Fruit fly (Drosophila melanogaster) whole organism, embryonic: ENCODE data around the gene Papss.

Experiments
- Atf3 ChIP-seq: fragments of 200-800 bp; sonication (Bioruptor generic); optimal IDR thresholded peaks from 3 replicates; lab custom pipeline; 2016; ENCODE audit warnings: missing biosample characterization, missing genetic modification characterization
- Blimp-1 ChIP-seq: fragments of 200-800 bp; sonication (Bioruptor generic); optimal IDR thresholded peaks from 3 replicates; lab custom pipeline; 2018; ENCODE audit warnings: missing biosample characterization, missing genetic modification characterization, mild to moderate bottlenecking, moderate library complexity, missing genetic modification reagents
- BtbVII ChIP-seq: fragments of 200-800 bp; sonication (Bioruptor generic); optimal IDR thresholded peaks from 3 replicates; lab custom pipeline; 2017; ENCODE audit warnings: missing biosample characterization, mild to moderate bottlenecking, missing genetic modification characterization
- C15 ChIP-seq: fragments of 200-800 bp; sonication (Bioruptor generic); IDR thresholded peaks from 3 replicates; pipeline ENCODE4 v1.3.6; 2022; ENCODE audit warnings: missing biosample characterization, missing genetic modification characterization
- CG10366 ChIP-seq: fragments of 200-800 bp; sonication (Bioruptor generic); IDR thresholded peaks from 2 replicates; pipeline ENCODE4 v1.3.6; 2022; ENCODE audit warnings: missing biosample characterization, missing genetic modification characterization
- CG12299 ChIP-seq: fragments of 200-800 bp; sonication (Bioruptor generic); optimal IDR thresholded peaks from 2 replicates; lab custom pipeline; 2018; ENCODE audit warnings: missing biosample characterization, mild to moderate bottlenecking, missing genetic modification characterization
- CG12942 ChIP-seq: fragments of 200-800 bp; sonication (Bioruptor generic); optimal IDR thresholded peaks from 3 replicates; lab custom pipeline; 2016; ENCODE audit warnings: missing biosample characterization, missing genetic modification characterization
- CG14667 ChIP-seq: fragments of 200-800 bp; sonication (Bioruptor generic); IDR thresholded peaks from 2 replicates; pipeline ENCODE4 v1.3.6; 2022; ENCODE audit warnings: missing biosample characterization, missing genetic modification characterization
- CG15514 ChIP-seq: fragments of 200-800 bp; sonication (Bioruptor generic); optimal IDR thresholded peaks from 3 replicates; lab custom pipeline; 2017; ENCODE audit warnings: missing biosample characterization, missing genetic modification characterization, mild to moderate bottlenecking, moderate library complexity, missing genetic modification reagents
- CG15696 ChIP-seq: fragments of 200-800 bp; sonication (Bioruptor generic); optimal IDR thresholded peaks from 2 replicates; lab custom pipeline; 2019; ENCODE audit warnings: missing biosample characterization, mild to moderate bottlenecking, missing genetic modification characterization, moderate library complexity
- CG1647 ChIP-seq: fragments of 200-800 bp; sonication (Bioruptor generic); optimal IDR thresholded peaks from 3 replicates; lab custom pipeline; 2016; ENCODE audit warnings: missing biosample characterization, missing genetic modification characterization
- CG17385 ChIP-seq: fragments of 200-800 bp; sonication (Bioruptor generic); optimal IDR thresholded peaks from 3 replicates; lab custom pipeline; 2018; ENCODE audit warnings: missing biosample characterization, mild to moderate bottlenecking, missing genetic modification characterization
- CG17802 ChIP-seq: fragments of 200-800 bp; sonication (Bioruptor generic); optimal IDR thresholded peaks from 2 replicates; lab custom pipeline; 2018; ENCODE audit warnings: missing biosample characterization, mild to moderate bottlenecking, missing genetic modification characterization, moderate library complexity
- CG18476 ChIP-seq: fragments of 200-800 bp; sonication (Bioruptor generic); optimal IDR thresholded peaks from 2 replicates; lab custom pipeline; 2016; ENCODE audit warnings: missing biosample characterization, mild to moderate bottlenecking, missing genetic modification characterization
- CG2120 ChIP-seq: fragments of 200-800 bp; sonication (Bioruptor generic); optimal IDR thresholded peaks from 3 replicates; lab custom pipeline; 2016; ENCODE audit warnings: missing biosample characterization, missing genetic modification characterization
- CG3065 ChIP-seq: fragments of 200-800 bp; sonication (Bioruptor generic); optimal IDR thresholded peaks from 2 replicates; lab custom pipeline; 2016; ENCODE audit warnings: missing biosample characterization, missing genetic modification characterization
- CG3847 ChIP-seq: fragments of 200-800 bp; sonication (Bioruptor generic); IDR thresholded peaks from 2 replicates; pipeline ENCODE4 v1.3.6; 2022; ENCODE audit warnings: missing biosample characterization, missing genetic modification characterization
- CG4820 ChIP-seq: fragments of 200-800 bp; sonication (Bioruptor generic); optimal IDR thresholded peaks from 3 replicates; lab custom pipeline; 2016; ENCODE audit warnings: missing biosample characterization, missing genetic modification characterization
- CG8944 ChIP-seq: fragments of 200-800 bp; sonication (Bioruptor generic); optimal IDR thresholded peaks from 3 replicates; lab custom pipeline; 2016; ENCODE audit warnings: missing biosample characterization, missing genetic modification characterization
- CG9437 ChIP-seq: fragments of 200-800 bp; sonication (Bioruptor generic); optimal IDR thresholded peaks from 2 replicates; lab custom pipeline; 2018; ENCODE audit warnings: missing biosample characterization, mild to moderate bottlenecking, missing genetic modification characterization
- CHES-1-like ChIP-seq: fragments of 200-800 bp; sonication (Bioruptor generic); optimal IDR thresholded peaks from 2 replicates; lab custom pipeline; 2016; ENCODE audit warnings: missing biosample characterization, missing genetic modification characterization
- CkIIα-i1 ChIP-seq: fragments of 200-800 bp; sonication (Bioruptor generic); IDR thresholded peaks from 2 replicates; pipeline ENCODE4 v1.3.6; 2022; ENCODE audit warnings: missing biosample characterization, missing genetic modification characterization
- E2f2 ChIP-seq: fragments of 200-800 bp; sonication (Bioruptor generic); IDR thresholded peaks from 2 replicates; pipeline ENCODE4 v1.3.6; 2022; ENCODE audit warnings: missing biosample characterization, missing genetic modification characterization
- Ets65A ChIP-seq: fragments of 200-800 bp; sonication (Bioruptor generic); peaks from one replicate; lab custom pipeline; 2016; ENCODE audit warnings: missing biosample characterization, missing genetic modification characterization
- HHEX ChIP-seq: fragments of 200-800 bp; sonication (Bioruptor generic); optimal IDR thresholded peaks from 3 replicates; lab custom pipeline; 2017; ENCODE audit warnings: missing biosample characterization, mild to moderate bottlenecking, missing genetic modification characterization, missing genetic modification reagents
- HLH54F ChIP-seq: fragments of 200-800 bp; sonication (Bioruptor generic); optimal IDR thresholded peaks from 3 replicates; lab custom pipeline; 2016; ENCODE audit warnings: missing biosample characterization, missing genetic modification characterization
- Meics ChIP-seq: fragments of 200-800 bp; sonication (Bioruptor generic); optimal IDR thresholded peaks from 2 replicates; lab custom pipeline; 2017; ENCODE audit warnings: missing biosample characterization, mild to moderate bottlenecking, missing genetic modification characterization
- Trl ChIP-seq, 3 experiments: fragments of >200 bp in 2 of 3; fragments of 200-800 bp in 1 of 3; sonication (Bioruptor generic) in 1 of 3; optimal IDR thresholded peaks; 2 replicates in 1 of 3; 3 replicates in 2 of 3; lab custom pipeline; 2016 to 2017; ENCODE audit warnings: missing biosample characterization in 1 of 3, missing genetic modification characterization in 1 of 3
- Usf ChIP-seq: fragments of 200-800 bp; sonication (Bioruptor generic); optimal IDR thresholded peaks from 2 replicates; lab custom pipeline; 2017; ENCODE audit warnings: missing genotype, missing biosample characterization, missing genetic modification characterization
- Xrp1 ChIP-seq: fragments of 200-800 bp; sonication (Bioruptor generic); IDR thresholded peaks from 2 replicates; pipeline ENCODE4 v1.3.6; 2022; ENCODE audit warnings: missing biosample characterization, missing genetic modification characterization
- ab ChIP-seq: fragments of 200-800 bp; sonication (Bioruptor generic); optimal IDR thresholded peaks from 2 replicates; lab custom pipeline; 2016; ENCODE audit warnings: missing biosample characterization, missing genetic modification characterization
- amos ChIP-seq: fragments of 200-800 bp; sonication (Bioruptor generic); IDR thresholded peaks from 2 replicates; pipeline ENCODE4 v1.3.6; 2022; ENCODE audit warnings: missing biosample characterization, missing genetic modification characterization; ENCODE audit not compliant: partially characterized antibody
- br ChIP-seq: fragments of >200 bp; optimal IDR thresholded peaks from 2 replicates; lab custom pipeline; 2017
- chm ChIP-seq: fragments of 200-800 bp; sonication (Bioruptor generic); IDR thresholded peaks from 2 replicates; pipeline ENCODE4 v1.3.6; 2022; ENCODE audit warnings: missing biosample characterization, missing genetic modification characterization
- ci ChIP-seq: fragments of 200-800 bp; sonication (Bioruptor generic); IDR thresholded peaks from 3 replicates; pipeline ENCODE4 v1.3.6; 2022; ENCODE audit warnings: missing biosample characterization, missing genetic modification characterization
- crp ChIP-seq, 2 experiments: fragments of 200-800 bp; sonication (Bioruptor generic); optimal IDR thresholded peaks; 2 replicates in 1 of 2; 3 replicates in 1 of 2; lab custom pipeline; 2017; ENCODE audit warnings: missing biosample characterization in 2 of 2, missing genetic modification characterization in 2 of 2, mild to moderate bottlenecking in 1 of 2, moderate library complexity in 1 of 2
- dati ChIP-seq: fragments of 200-800 bp; sonication (Bioruptor generic); IDR thresholded peaks from 2 replicates; pipeline ENCODE4 v1.3.6; 2022; ENCODE audit warnings: missing biosample characterization, missing genetic modification characterization
- dpn ChIP-seq, 2 experiments: fragments of 200-800 bp; sonication (Bioruptor generic); optimal IDR thresholded peaks; 3 replicates each; lab custom pipeline; 2016; ENCODE audit warnings: missing biosample characterization in 2 of 2, missing genetic modification characterization in 2 of 2
- esg ChIP-seq: fragments of 200-800 bp; sonication (Bioruptor generic); conservative IDR thresholded peaks from 2 replicates; pipeline ENCODE4 v1.3.6; 2022; ENCODE audit warnings: missing biosample characterization, missing genetic modification characterization
- fd102C ChIP-seq: fragments of 200-800 bp; sonication (Bioruptor generic); optimal IDR thresholded peaks from 2 replicates; lab custom pipeline; 2018; ENCODE audit warnings: missing biosample characterization, mild to moderate bottlenecking, missing genetic modification characterization, moderate library complexity
- grau ChIP-seq: fragments of 200-800 bp; optimal IDR thresholded peaks from 3 replicates; lab custom pipeline; 2019; ENCODE audit warnings: missing biosample characterization, mild to moderate bottlenecking, missing genetic modification characterization, moderate library complexity
- hkb ChIP-seq, 2 experiments: fragments of 200-800 bp in 1 of 2; fragments of >200 bp in 1 of 2; sonication (Bioruptor generic) in 1 of 2; IDR thresholded peaks in 1 of 2; optimal IDR thresholded peaks in 1 of 2; 2 replicates each; pipeline versions ENCODE4 v1.3.6 to Lab custom; 2017 to 2022; ENCODE audit warnings: missing biosample characterization in 1 of 2, missing genetic modification characterization in 1 of 2
- jumu ChIP-seq: fragments of 200-800 bp; sonication (Bioruptor generic); optimal IDR thresholded peaks from 3 replicates; lab custom pipeline; 2016; ENCODE audit warnings: missing biosample characterization, missing genetic modification characterization
- lmd ChIP-seq: fragments of 200-800 bp; sonication (Bioruptor generic); IDR thresholded peaks from 2 replicates; pipeline ENCODE4 v1.3.6; 2022; ENCODE audit warnings: missing biosample characterization, missing genetic modification characterization
- nau ChIP-seq: fragments of 200-800 bp; sonication (Bioruptor generic); optimal IDR thresholded peaks from 3 replicates; lab custom pipeline; 2017; ENCODE audit warnings: missing biosample characterization, mild to moderate bottlenecking, missing genetic modification characterization, missing genetic modification reagents
- pan ChIP-seq, 4 experiments: fragments of >200 bp in 3 of 4; fragments of 200-800 bp in 1 of 4; sonication (Bioruptor generic) in 1 of 4; optimal IDR thresholded peaks in 3 of 4; IDR thresholded peaks in 1 of 4; 2 replicates each; pipeline versions ENCODE4 v1.3.6 to Lab custom; 2017 to 2022; ENCODE audit warnings: missing biosample characterization in 2 of 4, missing genetic modification characterization in 2 of 4, mixed read lengths in 1 of 4
- pzg ChIP-seq: fragments of 200-800 bp; sonication (Bioruptor generic); optimal IDR thresholded peaks from 3 replicates; lab custom pipeline; 2018; ENCODE audit warnings: missing biosample characterization, mild to moderate bottlenecking, missing genetic modification characterization, moderate library complexity
- repo ChIP-seq: fragments of 200-800 bp; sonication (Bioruptor generic); optimal IDR thresholded peaks from 2 replicates; lab custom pipeline; 2016; ENCODE audit warnings: missing biosample characterization, missing genetic modification characterization

The Papss gene

DNA sequence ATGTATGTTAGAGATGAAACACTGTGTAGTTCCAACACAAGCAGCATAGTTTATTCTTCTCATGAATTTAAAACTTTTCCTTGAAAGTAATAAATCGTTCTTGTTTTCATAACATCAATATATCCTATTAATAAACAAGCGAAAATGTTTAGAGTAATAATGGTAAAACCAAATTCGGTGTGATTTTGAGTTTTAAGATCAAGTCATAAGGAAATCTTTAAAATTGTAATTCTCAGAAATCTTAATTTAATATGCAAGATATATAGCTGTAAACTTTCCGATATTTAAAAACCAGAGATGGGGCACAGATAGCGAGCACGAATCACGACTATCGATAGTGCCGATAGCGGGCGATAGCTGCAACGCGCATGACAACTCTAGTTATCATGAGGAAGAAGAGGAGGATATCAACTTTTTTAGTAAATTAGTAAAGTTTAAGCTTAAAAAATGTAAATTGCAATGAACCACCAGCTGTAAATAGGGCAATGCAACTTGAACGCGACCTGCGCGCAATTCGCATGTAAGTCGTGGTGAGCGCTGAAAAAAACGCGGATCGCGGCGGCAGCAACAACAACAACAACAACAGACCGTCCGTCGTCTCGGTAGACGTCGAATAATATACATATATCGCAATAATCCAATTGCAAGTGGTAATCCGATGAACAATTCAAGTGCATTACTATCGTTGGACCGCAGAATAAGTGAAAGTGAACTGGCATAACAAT, 27.1 kb upstream of the Papss start, which contains the start of the genes Fibp and Deaf1 (continued):
- TF ChIP-seq ci (peak; percentile 34; the same call in 1 of the 3 replicates), CG8944 (peak; percentile 78), CG12299 (tag; lab: Kevin White, UChicago) (peak; percentile 41), Usf (GFP tag; lab: Kevin White, UChicago) (peak; percentile 41), CG17802 (tag; lab: Kevin White, UChicago) (no peak), CG15514 (GFP tag; lab: Kevin White, UChicago) (peak; percentile 96), amos (peak; percentile 99), jumu (GFP tag; lab: Kevin White, UChicago) (peak; percentile 80), CG14667 (GFP tag; lab: Robert Waterston, UW) (peak; percentile 55; the same call in 1 of the 2 replicates), CHES-1-like (GFP tag; lab: Kevin White, UChicago) (peak; percentile 83), Blimp-1 (GFP tag; lab: Kevin White, UChicago) (peak; percentile 53), Xrp1 (peak; percentile 61; the same call in 1 of the 2 replicates), hkb (optimal IDR thresholded peaks at IDR 0.05; lab: Kevin White, UChicago) (no peak), hkb (GFP tag; IDR thresholded peaks at IDR 0.05; lab: Robert Waterston, UW) (no peak), HHEX (GFP tag; lab: Kevin White, UChicago) (no peak), Trl (optimal IDR thresholded peaks at IDR 0.05; lab: Kevin White, UChicago) (no peak), Trl (GFP tag; optimal IDR thresholded peaks at IDR 0.05; lab: Kevin White, UChicago) (peak; percentile 79), fd102C (no peak), nau (GFP tag; lab: Kevin White, UChicago) (no peak), chm (no peak), repo (GFP tag; lab: Kevin White, UChicago) (peak; percentile 51), dpn (GFP tag; optimal IDR thresholded peaks at IDR 0.05; lab: Kevin White, UChicago) (peak; percentile 77 to 84), C15 (GFP tag; lab: Robert Waterston, UW) (no peak), esg (GFP tag; lab: Robert Waterston, UW) (peak; percentile 46), Atf3 (GFP tag; lab: Kevin White, UChicago) (peak; percentile 79), CG17385 (GFP tag; lab: Kevin White, UChicago) (peak; percentile 97), pan (optimal IDR thresholded peaks at IDR 0.05; lab: Kevin White, UChicago) (no peak), pan (GFP tag; optimal IDR thresholded peaks at IDR 0.05 in 1 of 2, IDR thresholded peaks at IDR 0.05 in 1 of 2) (peak in 1 of 2 experiments; percentile 46), lmd (peak; percentile 71; the same call in 1 of the 2 replicates), Ets65A (GFP tag; lab: Kevin White, UChicago) (peak; percentile 98), br (lab: Kevin White, UChicago) (no peak), CG9437 (peak; percentile 66), CkIIα-i1 (no peak), CG15696 (tag; lab: Kevin White, UChicago) (peak; percentile 77), HLH54F (GFP tag; lab: Kevin White, UChicago) (peak; percentile 88), CG12942 (GFP tag; lab: Kevin White, UChicago) (peak; percentile 76), grau (tag; lab: Kevin White, UChicago) (peak; percentile 79), CG3847 (GFP tag; lab: Robert Waterston, UW) (peak; percentile 85), dati (GFP tag; lab: Robert Waterston, UW) (no peak), BtbVII (GFP tag; lab: Kevin White, UChicago) (peak; percentile 34), CG2120 (peak; percentile 90), ab (GFP tag; lab: Kevin White, UChicago) (peak; percentile 52), pzg (GFP tag; lab: Kevin White, UChicago) (peak; percentile 80), CG3065 (peak; percentile 48), Meics (peak; percentile 66), CG4820 (GFP tag; lab: Kevin White, UChicago) (peak; percentile 71), CG1647 (GFP tag; lab: Kevin White, UChicago) (peak; percentile 67), CG18476 (peak; percentile 73), CG10366 (peak; percentile 48; the same call in 1 of the 2 replicates), E2f2 (GFP tag; lab: Robert Waterston, UW) (no peak), crp (GFP tag; optimal IDR thresholded peaks at IDR 0.05; lab: Kevin White, UChicago) (peak in 1 of 2 experiments; percentile 43)
